Worm (Caenorhabditis elegans) whole organism, L4 larva: ENCODE results near the gene cyp-35B2.

Experiments used
- F49E8.2 ChIP-seq: sonication (generic microtip); optimal IDR thresholded peaks from 2 replicates; lab custom pipeline; 2016; ENCODE audit warnings: missing compliant biosample characterization, mild to moderate bottlenecking, missing genetic modification characterization, borderline replicate concordance
- R02D3.7 ChIP-seq: fragments of 150-350 bp; sonication (generic microtip); optimal IDR thresholded peaks from 3 replicates; lab custom pipeline; 2014; ENCODE audit warnings: missing biosample characterization, missing genetic modification characterization
- aly-2 ChIP-seq: sonication (generic microtip); optimal IDR thresholded peaks from 2 replicates; lab custom pipeline; 2018; ENCODE audit warnings: missing biosample characterization, missing genetic modification characterization
- fkh-10 ChIP-seq: fragments of 150-350 bp; optimal IDR thresholded peaks from 2 replicates; lab custom pipeline; 2014; ENCODE audit warnings: missing biosample characterization, missing genetic modification reagents, missing genetic modification characterization
- hif-1 ChIP-seq, 2 experiments: sonication (generic microtip); optimal IDR thresholded peaks; 2 replicates each; lab custom pipeline; 2016 to 2017; ENCODE audit warnings: missing compliant biosample characterization in 2 of 2, missing genetic modification characterization in 2 of 2, missing genetic modification reagents in 2 of 2, missing genotype in 2 of 2, mild to moderate bottlenecking in 1 of 2
- lim-7 ChIP-seq: fragments of 200-800 bp; sonication (Bioruptor generic); IDR thresholded peaks from 2 replicates; pipeline ENCODE4 v1.3.6; 2022; ENCODE audit warnings: missing genetic modification characterization, missing compliant biosample characterization
- lin-38 ChIP-seq: fragments of 200-800 bp; sonication (Bioruptor generic); IDR thresholded peaks from 2 replicates; pipeline ENCODE4 v1.3.6; 2022; ENCODE audit warnings: missing genetic modification reagents, missing genetic modification characterization, missing compliant biosample characterization
- mxl-3 ChIP-seq: fragments of 200-800 bp; sonication (Bioruptor generic); optimal IDR thresholded peaks from 2 replicates; lab custom pipeline; 2018; ENCODE audit warnings: mild to moderate bottlenecking, missing genetic modification characterization, missing compliant biosample characterization
- nhr-10 ChIP-seq: fragments of 150-350 bp; optimal IDR thresholded peaks from 2 replicates; lab custom pipeline; 2014; ENCODE audit warnings: missing biosample characterization, missing genetic modification characterization
- nhr-76 ChIP-seq: fragments of 150-350 bp; optimal IDR thresholded peaks from 2 replicates; lab custom pipeline; 2014; ENCODE audit warnings: missing biosample characterization, missing genetic modification characterization
- snpc-4 ChIP-seq: fragments of 150-350 bp; optimal IDR thresholded peaks from 2 replicates; lab custom pipeline; 2014; ENCODE audit warnings: missing biosample characterization, missing genetic modification characterization
- unc-39 ChIP-seq: sonication (generic microtip); optimal IDR thresholded peaks from 2 replicates; lab custom pipeline; 2017; ENCODE audit warnings: missing biosample characterization, missing genetic modification characterization
- unc-62 ChIP-seq, 3 experiments: fragments of 150-350 bp in 1 of 3; sonication (generic microtip); optimal IDR thresholded peaks in 2 of 3; peaks in 1 of 3; 1 replicate in 1 of 3; 2 replicates in 2 of 3; lab custom pipeline; 2014 to 2017; ENCODE audit warnings: missing biosample characterization in 3 of 3, missing genetic modification characterization in 3 of 3, missing genetic modification reagents in 3 of 3, missing genotype in 1 of 3
- zip-2 ChIP-seq: fragments of 150-350 bp; optimal IDR thresholded peaks from 2 replicates; lab custom pipeline; 2014; ENCODE audit warnings: missing biosample characterization, missing genetic modification characterization

- TF ChIP-seq fkh-10 (GFP tag; lab: Kevin White, UChicago) = no peak
- TF ChIP-seq snpc-4 (tag; lab: Kevin White, UChicago) = no peak
- TF ChIP-seq lin-38 = no peak
- TF ChIP-seq unc-39 (tag; lab: Kevin White, UChicago) = no peak
- no peak for TF ChIP-seq nhr-76 (tag; lab: Kevin White, UChicago)
- no peak for TF ChIP-seq unc-62 (GFP tag; optimal IDR thresholded peaks at IDR 0.05 in 1 of 2; lab: Kevin White, UChicago)
- TF ChIP-seq unc-62 (tag; optimal IDR thresholded peaks at IDR 0.05; lab: Kevin White, UChicago) = no peak
- no peak for TF ChIP-seq zip-2 (tag; lab: Kevin White, UChicago)
- TF ChIP-seq nhr-10 (tag; lab: Kevin White, UChicago) = no peak
- TF ChIP-seq mxl-3 (GFP tag; lab: Kevin White, UChicago) = no peak
- no peak for TF ChIP-seq F49E8.2 (tag; lab: Kevin White, UChicago)
- TF ChIP-seq lim-7 = no peak
- no peak for TF ChIP-seq aly-2 (tag; lab: Kevin White, UChicago)
- TF ChIP-seq hif-1 (tag; optimal IDR thresholded peaks at IDR 0.05; lab: Kevin White, UChicago) = no peak
- no peak for TF ChIP-seq R02D3.7 (tag; lab: Kevin White, UChicago)
These were observed 50.4 kb downstream of the cyp-35B2 start for ce11 chrV:3992334-3992733.
